Worm (Caenorhabditis elegans) whole organism, mixed stage, embryonic: ENCODE results near the gene srz-70.

Source experiments
- M03D4.4 ChIP-seq: sonication (generic microtip); optimal IDR thresholded peaks from 2 replicates; lab custom pipeline; 2017; ENCODE audit warnings: mild to moderate bottlenecking, missing genetic modification characterization, missing compliant biosample characterization
- bed-3 ChIP-seq: fragments of 200-800 bp; sonication (Bioruptor generic); optimal IDR thresholded peaks from 3 replicates; lab custom pipeline; 2018; ENCODE audit warnings: mild to moderate bottlenecking, missing genetic modification characterization, moderate library complexity, missing compliant biosample characterization
- ceh-39 ChIP-seq: fragments of 150-350 bp; optimal IDR thresholded peaks from 2 replicates; lab custom pipeline; 2014; ENCODE audit warnings: missing biosample characterization, missing genetic modification characterization
- ceh-43 ChIP-seq: fragments of 200-800 bp; sonication (Bioruptor generic); optimal IDR thresholded peaks from 2 replicates; lab custom pipeline; 2018; ENCODE audit warnings: mild to moderate bottlenecking, missing genetic modification characterization, moderate library complexity, missing compliant biosample characterization
- ceh-83 ChIP-seq: fragments of 200-800 bp; sonication (Bioruptor generic); optimal IDR thresholded peaks from 2 replicates; lab custom pipeline; 2018; ENCODE audit warnings: mild to moderate bottlenecking, missing genetic modification characterization, missing compliant biosample characterization
- cnd-1 ChIP-seq: fragments of 200-800 bp; sonication (Bioruptor generic); optimal IDR thresholded peaks from 2 replicates; lab custom pipeline; 2018; ENCODE audit warnings: mild to moderate bottlenecking, missing genetic modification characterization, missing compliant biosample characterization
- drap-1 ChIP-seq: fragments of 200-800 bp; sonication (Bioruptor generic); optimal IDR thresholded peaks from 3 replicates; lab custom pipeline; 2018; ENCODE audit warnings: mild to moderate bottlenecking, missing genetic modification characterization, missing compliant biosample characterization
- elt-1 ChIP-seq: sonication (generic microtip); optimal IDR thresholded peaks from 2 replicates; lab custom pipeline; 2017; ENCODE audit warnings: missing genetic modification characterization, mild to moderate bottlenecking, missing compliant biosample characterization, antibody characterized with exemption, moderate library complexity, borderline replicate concordance; ENCODE audit not compliant: insufficient read depth
- elt-3 ChIP-seq: fragments of 150-350 bp; optimal IDR thresholded peaks from 2 replicates; lab custom pipeline; 2014; ENCODE audit warnings: missing biosample characterization, missing genetic modification characterization
- flh-1 ChIP-seq: fragments of 200-800 bp; sonication (Bioruptor generic); optimal IDR thresholded peaks from 2 replicates; lab custom pipeline; 2018; ENCODE audit warnings: mild to moderate bottlenecking, missing genetic modification characterization, moderate library complexity, missing compliant biosample characterization
- ham-2 ChIP-seq: fragments of 200-800 bp; sonication (Bioruptor generic); optimal IDR thresholded peaks from 2 replicates; lab custom pipeline; 2018; ENCODE audit warnings: mild to moderate bottlenecking, missing genetic modification characterization, missing compliant biosample characterization
- hlh-1 ChIP-seq: fragments of 150-350 bp; optimal IDR thresholded peaks from 2 replicates; lab custom pipeline; 2014; ENCODE audit warnings: missing biosample characterization, missing genetic modification reagents, missing genetic modification characterization
- lin-13 ChIP-seq: fragments of 150-350 bp; optimal IDR thresholded peaks from 2 replicates; lab custom pipeline; 2014; ENCODE audit warnings: missing biosample characterization, missing genetic modification characterization
- lin-32 ChIP-seq: fragments of 200-800 bp; sonication (Bioruptor generic); optimal IDR thresholded peaks from 2 replicates; lab custom pipeline; 2018; ENCODE audit warnings: mild to moderate bottlenecking, missing genetic modification characterization, missing compliant biosample characterization
- mab-5 ChIP-seq: fragments of 150-350 bp; optimal IDR thresholded peaks from 2 replicates; lab custom pipeline; 2014; ENCODE audit warnings: missing biosample characterization, missing genetic modification characterization
- mep-1 ChIP-seq: fragments of 150-350 bp; optimal IDR thresholded peaks from 2 replicates; lab custom pipeline; 2017; ENCODE audit warnings: missing biosample characterization, missing genetic modification reagents, missing genetic modification characterization, inconsistent platforms
- nhr-2 ChIP-seq: fragments of 150-350 bp; optimal IDR thresholded peaks from 2 replicates; lab custom pipeline; 2014; ENCODE audit warnings: missing biosample characterization, missing genetic modification characterization
- nhr-237 ChIP-seq: fragments of 150-350 bp; optimal IDR thresholded peaks from 2 replicates; lab custom pipeline; 2014; ENCODE audit warnings: missing biosample characterization, missing genetic modification characterization
- nhr-28 ChIP-seq: fragments of 150-350 bp; optimal IDR thresholded peaks from 2 replicates; lab custom pipeline; 2014; ENCODE audit warnings: missing biosample characterization, missing genetic modification characterization
- nhr-76 ChIP-seq: sonication (generic microtip); optimal IDR thresholded peaks from 2 replicates; lab custom pipeline; 2017; ENCODE audit warnings: missing biosample characterization, missing genetic modification characterization
- pha-4 ChIP-seq: fragments of 150-350 bp; optimal IDR thresholded peaks from 2 replicates; lab custom pipeline; 2018; ENCODE audit warnings: missing biosample characterization, missing genetic modification reagents, missing genetic modification characterization
- sem-2 ChIP-seq: fragments of 200-800 bp; sonication (Bioruptor generic); optimal IDR thresholded peaks from 2 replicates; lab custom pipeline; 2018; ENCODE audit warnings: mild to moderate bottlenecking, missing genetic modification characterization, missing compliant biosample characterization
- snpc-4 ChIP-seq: fragments of 150-350 bp; optimal IDR thresholded peaks from 2 replicates; lab custom pipeline; 2014; ENCODE audit warnings: missing biosample characterization, missing genetic modification characterization
- sptf-1 ChIP-seq: sonication (generic microtip); optimal IDR thresholded peaks from 2 replicates; lab custom pipeline; 2017; ENCODE audit warnings: mild to moderate bottlenecking, missing genetic modification characterization, moderate library complexity, missing compliant biosample characterization
- unc-120 ChIP-seq: sonication (generic microtip); optimal IDR thresholded peaks from 2 replicates; lab custom pipeline; 2017; ENCODE audit warnings: missing genetic modification characterization, missing compliant biosample characterization; ENCODE audit not compliant: poor library complexity, severe bottlenecking
- unc-39 ChIP-seq: fragments of 150-350 bp; optimal IDR thresholded peaks from 2 replicates; lab custom pipeline; 2014; ENCODE audit warnings: missing biosample characterization, missing genetic modification characterization
- unc-62 ChIP-seq: fragments of 150-350 bp; optimal IDR thresholded peaks from 2 replicates; lab custom pipeline; 2014; ENCODE audit warnings: missing biosample characterization, missing genetic modification reagents, missing genetic modification characterization
- zip-8 ChIP-seq: fragments of 150-350 bp; optimal IDR thresholded peaks from 2 replicates; lab custom pipeline; 2014; ENCODE audit warnings: missing biosample characterization, missing genetic modification characterization
- ztf-11 ChIP-seq: fragments of 150-350 bp; optimal IDR thresholded peaks from 2 replicates; lab custom pipeline; 2014; ENCODE audit warnings: missing biosample characterization, missing genetic modification characterization

The srz-70 gene

DNA sequence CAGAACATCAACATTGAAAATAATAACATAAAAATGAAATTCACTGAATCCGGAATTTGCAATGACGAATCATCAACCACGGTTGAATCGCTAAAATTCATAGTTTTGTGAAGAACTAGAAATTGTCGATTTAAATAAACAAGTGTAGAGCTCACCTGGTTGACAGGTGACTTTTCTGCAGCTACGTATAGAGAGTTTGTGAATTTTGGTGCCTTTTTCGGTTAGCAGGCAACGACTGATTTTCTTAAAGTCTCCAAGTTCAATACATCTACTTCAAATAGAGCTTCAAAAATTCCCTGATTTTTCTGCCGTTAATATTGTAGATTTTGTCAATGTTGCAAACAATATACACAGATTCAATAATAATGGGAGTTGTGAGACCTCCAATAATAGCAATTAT is 1.7 kb downstream of the srz-70 start, which contains the start of gene srz-69:
Gene srz-69 (minus strand): TSS at position 101 of the 400 bp plus-strand sequence.
- no peak for TF ChIP-seq nhr-237 (tag; lab: Kevin White, UChicago)
- TF ChIP-seq unc-39 (tag; lab: Kevin White, UChicago), result no peak
- no peak for TF ChIP-seq M03D4.4 (tag; lab: Kevin White, UChicago)
- no peak for TF ChIP-seq zip-8 (tag; lab: Kevin White, UChicago)
- no peak for TF ChIP-seq mab-5 (tag; lab: Kevin White, UChicago)
- TF ChIP-seq unc-120, result no peak
- TF ChIP-seq cnd-1, result no peak
- no peak for TF ChIP-seq sptf-1 (tag; lab: Kevin White, UChicago)
- no peak for TF ChIP-seq ztf-11 (tag; lab: Kevin White, UChicago)
- TF ChIP-seq pha-4 (tag; lab: Kevin White, UChicago), result no peak

DNA sequence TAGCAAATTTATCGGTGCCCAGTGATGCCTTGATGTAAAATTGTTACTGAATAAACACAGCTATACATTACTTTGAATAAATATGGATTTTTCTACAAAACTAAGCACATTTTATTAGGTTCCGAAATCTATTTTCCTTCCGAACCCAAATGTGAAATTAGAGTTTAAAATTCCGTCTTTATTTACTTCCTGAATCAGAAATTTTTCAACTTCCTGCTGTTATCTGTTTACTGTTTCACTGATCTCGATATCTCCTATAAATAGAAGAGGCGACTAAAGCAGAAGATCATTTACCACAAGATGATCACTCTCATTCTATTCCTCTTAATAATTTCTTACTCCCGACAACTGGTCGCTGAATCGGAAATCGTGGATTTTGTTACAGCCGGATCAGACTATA is 9.1 kb downstream of the srz-70 start, which contains the start of gene F58E2.2:
Gene F58E2.2 (plus strand): TSS at position 301 of the 400 bp plus-strand sequence.
- TF ChIP-seq hlh-1 (tag; lab: Kevin White, UChicago), result no peak
- no peak for TF ChIP-seq nhr-76 (tag; lab: Kevin White, UChicago)
- TF ChIP-seq ceh-39, result no peak
- no peak for TF ChIP-seq ztf-11 (tag; lab: Kevin White, UChicago)

DNA sequence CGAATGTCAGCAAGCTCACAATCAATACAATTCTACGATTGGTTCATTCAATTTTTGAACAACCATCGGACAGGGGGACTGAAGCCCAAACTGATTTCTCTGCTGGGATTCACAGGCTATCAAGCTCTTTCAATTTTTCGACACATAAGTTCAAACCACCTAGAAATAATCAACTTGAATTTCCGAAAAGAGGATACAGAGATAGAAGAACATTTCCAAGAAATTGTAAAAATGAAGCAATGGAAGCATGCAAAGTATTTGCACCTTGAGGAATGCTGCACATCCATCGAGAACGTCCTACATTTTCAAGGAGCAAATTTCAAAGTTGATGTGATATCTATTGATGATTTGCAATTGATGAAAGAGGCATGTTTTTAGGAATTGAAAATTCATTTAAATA is 11.1 kb downstream of the srz-70 start:
- no peak for TF ChIP-seq flh-1 (GFP tag; lab: Kevin White, UChicago)
- TF ChIP-seq bed-3 (GFP tag; lab: Kevin White, UChicago), result no peak

DNA sequence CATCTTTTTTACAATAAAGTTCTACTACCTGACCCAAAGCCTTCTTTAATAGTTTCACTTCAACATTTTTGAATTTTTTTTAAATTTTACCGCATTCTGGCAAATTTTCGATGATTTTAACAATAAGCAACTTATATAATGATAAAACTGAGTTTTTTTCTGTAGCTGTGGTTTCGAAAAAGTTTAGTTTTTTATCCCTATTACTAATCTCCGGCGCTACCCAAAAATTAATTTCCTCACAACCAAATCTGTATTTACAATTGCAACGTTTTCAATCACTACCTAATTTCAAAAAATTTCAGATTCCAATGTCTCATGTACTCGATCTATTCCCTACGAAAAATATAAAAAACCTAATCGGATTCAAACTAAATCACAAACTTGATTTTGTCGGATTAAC is 11.7 kb downstream of the srz-70 start, which contains the start of gene F58E2.3:
Gene F58E2.3 (plus strand): TSS at position 301 of the 400 bp plus-strand sequence.
- TF ChIP-seq bed-3 (GFP tag; lab: Kevin White, UChicago), result no peak

DNA sequence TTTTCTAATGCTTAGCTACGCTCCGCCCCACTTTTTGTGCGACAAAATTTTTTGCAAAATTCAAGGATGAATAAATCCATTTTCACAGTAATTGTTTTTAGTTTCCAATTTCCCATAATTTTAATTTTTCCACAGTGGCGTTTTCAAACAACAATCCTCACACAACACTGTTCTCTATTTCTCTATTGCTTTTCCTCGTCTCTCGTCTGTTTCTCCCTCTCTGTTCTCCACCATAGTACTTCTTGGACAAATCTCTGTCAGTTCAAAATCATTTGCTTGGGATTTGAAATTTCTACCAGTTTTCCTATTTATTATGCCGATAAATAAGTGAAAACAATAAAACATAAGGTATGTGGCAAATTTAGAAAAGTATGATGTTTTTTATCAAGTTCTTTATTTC is 15.6 kb downstream of the srz-70 start, which contains the start of gene F58E2.4:
Gene F58E2.4 (plus strand): TSS at position 134 of the 400 bp plus-strand sequence.
- no peak for TF ChIP-seq sem-2 (GFP tag; lab: Kevin White, UChicago)
- TF ChIP-seq ztf-11 (tag; lab: Kevin White, UChicago), result no peak
- no peak for TF ChIP-seq snpc-4
- no peak for TF ChIP-seq sptf-1 (tag; lab: Kevin White, UChicago)
- TF ChIP-seq M03D4.4 (tag; lab: Kevin White, UChicago), result no peak
- no peak for TF ChIP-seq unc-62 (GFP tag; lab: Kevin White, UChicago)

DNA sequence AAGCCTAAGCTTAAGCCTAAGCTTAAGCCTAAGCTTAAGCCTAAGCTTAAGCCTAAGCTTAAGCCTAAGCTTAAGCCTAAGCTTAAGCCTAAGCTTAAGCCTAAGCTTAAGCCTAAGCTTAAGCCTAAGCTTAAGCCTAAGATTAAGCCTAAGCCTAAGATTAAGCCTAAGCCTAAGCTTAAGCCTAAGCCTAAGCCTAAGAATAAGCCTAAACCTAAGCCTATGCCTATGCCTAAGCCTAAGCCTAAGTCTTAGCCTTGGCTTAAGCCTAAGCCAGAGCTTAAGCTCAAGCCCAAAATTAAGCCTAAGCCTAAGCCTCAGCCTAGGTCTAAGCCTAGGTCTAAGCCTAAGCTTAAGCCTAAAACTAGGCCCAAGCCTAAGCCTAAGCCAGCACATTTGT is 23.4 kb downstream of the srz-70 start:
- peak; percentile 71 for TF ChIP-seq ham-2 (GFP tag; lab: Kevin White, UChicago)

DNA sequence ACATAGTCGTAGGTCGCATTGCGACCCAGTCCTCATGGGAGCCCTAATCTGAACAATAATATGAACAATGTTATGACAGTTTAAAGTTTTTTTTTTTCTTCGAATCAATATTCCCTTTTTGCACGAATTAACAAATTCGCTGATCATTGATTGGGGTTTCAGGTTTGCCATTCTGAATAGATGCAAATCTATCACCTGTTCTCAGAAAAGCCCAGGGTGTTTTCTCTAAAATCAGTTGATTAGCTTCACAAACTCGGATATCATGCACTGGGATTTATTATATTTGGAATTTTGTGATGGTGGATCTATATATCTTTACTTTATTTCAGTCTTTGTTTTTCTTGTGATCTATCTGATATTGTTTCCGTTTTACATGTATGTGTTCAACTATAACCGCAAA is 25.5 kb downstream of the srz-70 start, which contains the start of gene srz-23:
Gene srz-23 (plus strand): TSS at position 263 of the 400 bp plus-strand sequence.
- TF ChIP-seq mab-5 (tag; lab: Kevin White, UChicago), result no peak
- TF ChIP-seq flh-1 (GFP tag; lab: Kevin White, UChicago), result no peak
- TF ChIP-seq nhr-2 (tag; lab: Kevin White, UChicago), result no peak
- no peak for TF ChIP-seq unc-39 (tag; lab: Kevin White, UChicago)
- TF ChIP-seq ceh-43 (GFP tag; lab: Kevin White, UChicago), result no peak
- TF ChIP-seq lin-13 (tag; lab: Kevin White, UChicago), result no peak
- no peak for TF ChIP-seq unc-120
- no peak for TF ChIP-seq nhr-28 (tag; lab: Kevin White, UChicago)
- TF ChIP-seq lin-32 (GFP tag; lab: Kevin White, UChicago), result no peak
- no peak for TF ChIP-seq elt-1 (tag; lab: Kevin White, UChicago)
- no peak for TF ChIP-seq drap-1 (GFP tag; lab: Kevin White, UChicago)
- TF ChIP-seq ztf-11 (tag; lab: Kevin White, UChicago), result no peak
- TF ChIP-seq nhr-237 (tag; lab: Kevin White, UChicago), result no peak
- no peak for TF ChIP-seq elt-3 (tag; lab: Kevin White, UChicago)
- TF ChIP-seq pha-4 (tag; lab: Kevin White, UChicago), result no peak
- no peak for TF ChIP-seq ceh-83 (GFP tag; lab: Kevin White, UChicago)
- no peak for TF ChIP-seq mep-1 (tag; lab: Kevin White, UChicago)
- TF ChIP-seq nhr-76 (tag; lab: Kevin White, UChicago), result no peak
- TF ChIP-seq, all 35 proteins: peak for 0
